Fruit fly (Drosophila melanogaster) whole organism, embryonic: ENCODE data around the gene HHEX.
A peak's percentile ranks its signal among the peaks of the same experiment; 100 is the strongest.

Source experiments
- Atf-2 ChIP-seq: fragments of 200-800 bp; sonication (Bioruptor generic); optimal IDR thresholded peaks from 2 replicates; lab custom pipeline; 2016; ENCODE audit warnings: missing biosample characterization, missing genetic modification characterization
- Bgb ChIP-seq: fragments of 200-800 bp; sonication (Bioruptor generic); IDR thresholded peaks from 2 replicates; pipeline ENCODE4 v1.3.6; 2022; ENCODE audit warnings: missing biosample characterization, missing genetic modification characterization; ENCODE audit not compliant: partially characterized antibody
- CG10321 ChIP-seq: fragments of 200-800 bp; sonication (Bioruptor generic); IDR thresholded peaks from 2 replicates; pipeline ENCODE4 v1.3.6; 2022; ENCODE audit warnings: missing biosample characterization, missing genetic modification characterization
- CG10543 ChIP-seq: fragments of 200-800 bp; sonication (Bioruptor generic); optimal IDR thresholded peaks from 3 replicates; lab custom pipeline; 2017; ENCODE audit warnings: missing biosample characterization, mild to moderate bottlenecking, missing genetic modification characterization, moderate library complexity
- CG10979 ChIP-seq: fragments of 200-800 bp; sonication (Bioruptor generic); optimal IDR thresholded peaks from 2 replicates; lab custom pipeline; 2018; ENCODE audit warnings: missing biosample characterization, mild to moderate bottlenecking, missing genetic modification characterization, moderate library complexity
- CG11093 ChIP-seq: fragments of 200-800 bp; sonication (Bioruptor generic); IDR thresholded peaks from 3 replicates; pipeline ENCODE4 v1.3.6; 2022; ENCODE audit warnings: missing biosample characterization, missing genetic modification characterization
- CG12104 ChIP-seq: fragments of 200-800 bp; sonication (Bioruptor generic); optimal IDR thresholded peaks from 3 replicates; lab custom pipeline; 2016; ENCODE audit warnings: missing biosample characterization, missing genetic modification characterization
- CG12942 ChIP-seq: fragments of 200-800 bp; sonication (Bioruptor generic); optimal IDR thresholded peaks from 3 replicates; lab custom pipeline; 2016; ENCODE audit warnings: missing biosample characterization, missing genetic modification characterization
- CG15073 ChIP-seq: fragments of 200-800 bp; sonication (Bioruptor generic); optimal IDR thresholded peaks from 2 replicates; lab custom pipeline; 2016; ENCODE audit warnings: missing biosample characterization, missing genetic modification characterization
- CG15696 ChIP-seq: fragments of 200-800 bp; sonication (Bioruptor generic); optimal IDR thresholded peaks from 2 replicates; lab custom pipeline; 2019; ENCODE audit warnings: missing biosample characterization, mild to moderate bottlenecking, missing genetic modification characterization, moderate library complexity
- CG1832 ChIP-seq: fragments of 200-800 bp; sonication (Bioruptor generic); optimal IDR thresholded peaks from 2 replicates; lab custom pipeline; 2017; ENCODE audit warnings: missing biosample characterization, mild to moderate bottlenecking, missing genetic modification characterization, inconsistent platforms
- CG18764 ChIP-seq: fragments of 200-800 bp; sonication (Bioruptor generic); optimal IDR thresholded peaks from 3 replicates; lab custom pipeline; 2016; ENCODE audit warnings: missing biosample characterization, missing genetic modification characterization
- CG31365 ChIP-seq: fragments of 200-800 bp; sonication (Bioruptor generic); optimal IDR thresholded peaks from 2 replicates; lab custom pipeline; 2018; ENCODE audit warnings: missing biosample characterization, mild to moderate bottlenecking, missing genetic modification characterization
- CG3407 ChIP-seq: fragments of 200-800 bp; sonication (Bioruptor generic); optimal IDR thresholded peaks from 2 replicates; lab custom pipeline; 2018; ENCODE audit warnings: missing biosample characterization, mild to moderate bottlenecking, missing genetic modification characterization
- CG43689 ChIP-seq: fragments of 200-800 bp; sonication (Bioruptor generic); IDR thresholded peaks from 2 replicates; pipeline ENCODE4 v1.3.6; 2022; ENCODE audit warnings: missing biosample characterization, missing genetic modification characterization
- CG8388 ChIP-seq: fragments of 200-800 bp; sonication (Bioruptor generic); optimal IDR thresholded peaks from 2 replicates; lab custom pipeline; 2019; ENCODE audit warnings: missing biosample characterization, mild to moderate bottlenecking, missing genetic modification characterization, moderate library complexity
- CkIIα-i1 ChIP-seq: fragments of 200-800 bp; sonication (Bioruptor generic); IDR thresholded peaks from 2 replicates; pipeline ENCODE4 v1.3.6; 2022; ENCODE audit warnings: missing biosample characterization, missing genetic modification characterization
- CoRest ChIP-seq: fragments of 200-800 bp; sonication (Bioruptor generic); optimal IDR thresholded peaks from 3 replicates; lab custom pipeline; 2018; ENCODE audit warnings: missing biosample characterization, mild to moderate bottlenecking, missing genetic modification characterization, moderate library complexity
- D ChIP-seq, 2 experiments: fragments of 200-800 bp in 1 of 2; fragments of >200 bp in 1 of 2; sonication (Bioruptor generic) in 1 of 2; optimal IDR thresholded peaks; 2 replicates in 1 of 2; 3 replicates in 1 of 2; lab custom pipeline; 2017; ENCODE audit warnings: mild to moderate bottlenecking in 1 of 2, missing biosample characterization in 1 of 2, missing genetic modification characterization in 1 of 2, missing genetic modification reagents in 1 of 2
- Fer2 ChIP-seq: fragments of 200-800 bp; sonication (Bioruptor generic); optimal IDR thresholded peaks from 2 replicates; lab custom pipeline; 2018; ENCODE audit warnings: missing biosample characterization, mild to moderate bottlenecking, missing genetic modification characterization, moderate library complexity
- Lpt ChIP-seq: fragments of >200 bp; optimal IDR thresholded peaks from 2 replicates; lab custom pipeline; 2018; ENCODE audit warnings: missing biosample characterization, missing genetic modification characterization
- Oaz ChIP-seq: fragments of 200-800 bp; sonication (Bioruptor generic); IDR thresholded peaks from 2 replicates; pipeline ENCODE4 v1.3.6; 2022; ENCODE audit warnings: missing biosample characterization, missing genetic modification characterization
- Ravus ChIP-seq: fragments of 200-800 bp; sonication (Bioruptor generic); IDR thresholded peaks from 2 replicates; pipeline ENCODE4 v1.3.6; 2022; ENCODE audit warnings: missing biosample characterization, missing genetic modification characterization
- Rfx ChIP-seq: fragments of 200-800 bp; sonication (Bioruptor generic); IDR thresholded peaks from 2 replicates; pipeline ENCODE4 v1.3.6; 2022; ENCODE audit warnings: missing biosample characterization, missing genetic modification characterization
- Sry-δ ChIP-seq: fragments of 200-800 bp; sonication (Bioruptor generic); optimal IDR thresholded peaks from 2 replicates; lab custom pipeline; 2016; ENCODE audit warnings: missing biosample characterization, missing genetic modification characterization
- Taf1 ChIP-seq: fragments of 200-800 bp; sonication (Bioruptor generic); IDR thresholded peaks from 2 replicates; pipeline ENCODE4 v1.3.6; 2022; ENCODE audit warnings: missing biosample characterization, missing genetic modification characterization
- Xbp1 ChIP-seq: fragments of 200-800 bp; sonication (Bioruptor generic); optimal IDR thresholded peaks from 3 replicates; lab custom pipeline; 2016; ENCODE audit warnings: missing biosample characterization, mild to moderate bottlenecking, missing genetic modification characterization
- bcd ChIP-seq: fragments of 200-800 bp; sonication (Bioruptor generic); optimal IDR thresholded peaks from 2 replicates; lab custom pipeline; 2017; ENCODE audit warnings: missing biosample characterization, mild to moderate bottlenecking, missing genetic modification characterization
- dm ChIP-seq: fragments of 200-800 bp; sonication (Bioruptor generic); optimal IDR thresholded peaks from 3 replicates; lab custom pipeline; 2016; ENCODE audit warnings: missing biosample characterization, missing genetic modification characterization
- fd96Cb ChIP-seq: fragments of 200-800 bp; sonication (Bioruptor generic); optimal IDR thresholded peaks from 2 replicates; lab custom pipeline; 2018; ENCODE audit warnings: missing biosample characterization, mild to moderate bottlenecking, missing genetic modification characterization, moderate library complexity
- gem ChIP-seq: fragments of 200-800 bp; sonication (Bioruptor generic); optimal IDR thresholded peaks from 2 replicates; lab custom pipeline; 2019; ENCODE audit warnings: missing biosample characterization, mild to moderate bottlenecking, missing genetic modification characterization, moderate library complexity
- gfzf ChIP-seq: fragments of 200-800 bp; sonication (Bioruptor generic); optimal IDR thresholded peaks from 2 replicates; lab custom pipeline; 2016; ENCODE audit warnings: missing biosample characterization, mild to moderate bottlenecking, missing genetic modification characterization, moderate library complexity
- hth ChIP-seq: fragments of >200 bp; optimal IDR thresholded peaks from 2 replicates; lab custom pipeline; 2017; ENCODE audit warnings: inconsistent platforms
- ind ChIP-seq: fragments of 200-800 bp; sonication (Bioruptor generic); optimal IDR thresholded peaks from 3 replicates; lab custom pipeline; 2016; ENCODE audit warnings: missing biosample characterization, missing genetic modification characterization
- insv ChIP-seq, 2 experiments: fragments of 200-800 bp; sonication (Bioruptor generic); optimal IDR thresholded peaks; 3 replicates each; lab custom pipeline; 2016 to 2018; ENCODE audit warnings: missing biosample characterization in 2 of 2, missing genetic modification characterization in 2 of 2
- inv ChIP-seq: fragments of 200-800 bp; sonication (Bioruptor generic); IDR thresholded peaks from 2 replicates; pipeline ENCODE4 v1.3.6; 2022; ENCODE audit warnings: missing biosample characterization, missing genetic modification characterization; ENCODE audit not compliant: partially characterized antibody
- lola ChIP-seq, 3 experiments: fragments of >200 bp in 2 of 3; fragments of 200-800 bp in 1 of 3; sonication (Bioruptor generic) in 1 of 3; optimal IDR thresholded peaks; 2 replicates each; lab custom pipeline; 2017 to 2019; ENCODE audit warnings: missing biosample characterization in 3 of 3, missing genetic modification characterization in 3 of 3, mild to moderate bottlenecking in 1 of 3, moderate library complexity in 1 of 3
- luna ChIP-seq: fragments of 200-800 bp; sonication (Bioruptor generic); optimal IDR thresholded peaks from 2 replicates; lab custom pipeline; 2016; ENCODE audit warnings: missing biosample characterization, missing genetic modification characterization
- nmo ChIP-seq: fragments of 200-800 bp; sonication (Bioruptor generic); optimal IDR thresholded peaks from 2 replicates; lab custom pipeline; 2018; ENCODE audit warnings: missing biosample characterization, mild to moderate bottlenecking, missing genetic modification characterization, moderate library complexity
- prd ChIP-seq, 3 experiments: fragments of >200 bp in 2 of 3; fragments of 200-800 bp in 1 of 3; sonication (Bioruptor generic) in 1 of 3; optimal IDR thresholded peaks in 2 of 3; IDR thresholded peaks in 1 of 3; 2 replicates in 2 of 3; 3 replicates in 1 of 3; pipeline versions ENCODE4 v1.3.6 to Lab custom; 2017 to 2022; ENCODE audit warnings: missing biosample characterization in 1 of 3, missing genetic modification characterization in 1 of 3
- scrt ChIP-seq: fragments of 200-800 bp; sonication (Bioruptor generic); optimal IDR thresholded peaks from 2 replicates; lab custom pipeline; 2018; ENCODE audit warnings: missing biosample characterization, mild to moderate bottlenecking, missing genetic modification characterization, moderate library complexity
- ssp ChIP-seq: fragments of 200-800 bp; sonication (Bioruptor generic); IDR thresholded peaks from 2 replicates; pipeline ENCODE4 v1.3.6; 2022; ENCODE audit warnings: missing biosample characterization, missing genetic modification characterization
- ttk ChIP-seq: fragments of 200-800 bp; sonication (Bioruptor generic); IDR thresholded peaks from 2 replicates; pipeline ENCODE4 v2.1.2; 2022; ENCODE audit warnings: missing biosample characterization, missing genetic modification characterization
- twi ChIP-seq: fragments of 200-800 bp; optimal IDR thresholded peaks from 2 replicates; lab custom pipeline; 2019; ENCODE audit warnings: missing biosample characterization, mild to moderate bottlenecking, missing genetic modification characterization, moderate library complexity
- wek ChIP-seq: fragments of 200-800 bp; sonication (Bioruptor generic); optimal IDR thresholded peaks from 3 replicates; lab custom pipeline; 2018; ENCODE audit warnings: missing biosample characterization, mild to moderate bottlenecking, missing genetic modification characterization, moderate library complexity
- z ChIP-seq: fragments of 200-800 bp; sonication (Bioruptor generic); IDR thresholded peaks from 3 replicates; pipeline ENCODE4 v1.3.6; 2022; ENCODE audit warnings: missing biosample characterization, missing genetic modification characterization
- zen2 ChIP-seq: fragments of 200-800 bp; sonication (Bioruptor generic); IDR thresholded peaks from 3 replicates; pipeline ENCODE4 v1.3.6; 2022; ENCODE audit warnings: missing biosample characterization, missing genetic modification characterization; ENCODE audit not compliant: partially characterized antibody
- zfh2 ChIP-seq: fragments of 200-800 bp; sonication (Bioruptor generic); optimal IDR thresholded peaks from 2 replicates; lab custom pipeline; 2016; ENCODE audit warnings: missing biosample characterization, missing genetic modification characterization

Gene HHEX

DNA sequence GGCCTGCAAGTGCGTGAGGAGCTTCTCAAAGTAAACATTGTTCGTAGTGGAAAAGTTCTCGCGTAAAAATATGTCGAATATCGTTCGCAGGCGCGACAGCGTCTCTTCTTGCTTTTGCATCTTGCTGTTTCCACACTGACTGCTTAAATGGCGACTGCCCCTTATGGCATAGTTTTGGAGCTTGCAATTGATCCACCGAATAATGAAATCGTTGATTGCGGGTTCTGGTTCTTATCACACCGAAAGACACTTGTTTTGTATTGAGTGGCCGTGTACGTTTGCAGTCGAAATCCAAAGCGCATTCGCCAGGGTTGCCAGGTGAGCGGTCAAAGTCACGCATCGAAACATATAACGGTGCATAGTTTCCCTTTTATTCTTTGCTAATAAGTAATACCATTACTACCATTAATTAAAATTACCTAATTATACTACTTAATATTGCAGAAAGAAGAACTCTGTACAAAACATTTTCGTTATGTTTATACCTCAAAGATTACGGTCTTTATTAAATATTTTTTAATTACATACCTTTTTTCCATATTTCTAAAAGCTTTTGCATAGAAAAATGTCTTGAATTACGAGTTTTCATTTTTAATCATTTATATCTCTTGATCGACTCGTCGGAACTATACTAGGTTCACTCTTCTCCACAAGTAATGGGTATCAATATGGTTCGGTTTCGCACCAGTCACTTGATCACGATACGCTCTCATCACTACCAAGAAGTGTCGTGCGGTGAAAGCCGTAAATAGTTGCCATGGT lies 20.9 kb upstream of the HHEX start, which contains the start of the genes CG7044 and Tbc1d22 (continued):
- TF ChIP-seq insv (GFP tag; optimal IDR thresholded peaks at IDR 0.05; lab: Kevin White, UChicago) (no peak), zen2 (GFP tag; lab: Robert Waterston, UW) (no peak; the same call in 2 of the 3 replicates), gem (tag; lab: Kevin White, UChicago) (peak; percentile 66), CG3407 (GFP tag; lab: Kevin White, UChicago) (no peak), nmo (GFP tag; lab: Kevin White, UChicago) (peak; percentile 77), scrt (GFP tag; lab: Kevin White, UChicago) (no peak), twi (peak; percentile 22), Ravus (no peak), CG31365 (tag; lab: Kevin White, UChicago) (no peak), CG12942 (GFP tag; lab: Kevin White, UChicago) (peak; percentile 56), zfh2 (peak; percentile 70), wek (GFP tag; lab: Kevin White, UChicago) (no peak), Lpt (GFP tag; lab: Kevin White, UChicago) (no peak), CG15073 (GFP tag; lab: Kevin White, UChicago) (no peak), CG1832 (GFP tag; lab: Kevin White, UChicago) (no peak), CG8388 (GFP tag; lab: Kevin White, UChicago) (peak; percentile 10), CG10321 (GFP tag; lab: Robert Waterston, UW) (no peak), CG10543 (GFP tag; lab: Kevin White, UChicago) (no peak), Rfx (peak; percentile 44; the same call in 1 of the 2 replicates), Sry-δ (peak; percentile 59), Fer2 (tag; lab: Kevin White, UChicago) (no peak), dm (GFP tag; lab: Kevin White, UChicago) (no peak), ind (GFP tag; lab: Kevin White, UChicago) (peak; percentile 48), inv (GFP tag; lab: Robert Waterston, UW) (peak; percentile 38; the same call in 1 of the 2 replicates), ssp (GFP tag; lab: Robert Waterston, UW) (0 out of 2 replicates have a peak, but pooled peaks have one; percentile 16), fd96Cb (tag; lab: Kevin White, UChicago) (no peak), CkIIα-i1 (GFP tag; lab: Robert Waterston, UW) (no peak), hth (lab: Kevin White, UChicago) (no peak), CoRest (tag; lab: Kevin White, UChicago) (peak; percentile 82), luna (no peak), CG18764 (GFP tag; lab: Kevin White, UChicago) (no peak), CG11093 (no peak), Atf-2 (GFP tag; lab: Kevin White, UChicago) (no peak), Xbp1 (GFP tag; lab: Kevin White, UChicago) (peak; percentile 71), z (GFP tag; lab: Robert Waterston, UW) (no peak), CG12104 (peak; percentile 40), Bgb (GFP tag; lab: Robert Waterston, UW) (peak; percentile 27; the same call in 1 of the 2 replicates), D (optimal IDR thresholded peaks at IDR 0.05; lab: Kevin White, UChicago) (no peak), D (GFP tag; optimal IDR thresholded peaks at IDR 0.05; lab: Kevin White, UChicago) (no peak), CG15696 (peak; percentile 49), ttk (GFP tag; lab: Robert Waterston, UW) (no peak; the same call in 1 of the 2 replicates), prd (optimal IDR thresholded peaks at IDR 0.05; lab: Kevin White, UChicago) (no peak), prd (GFP tag; IDR thresholded peaks at IDR 0.05; lab: Robert Waterston, UW) (peak; percentile 57; the same call in 2 of the 3 replicates), Taf1 (GFP tag; lab: Robert Waterston, UW) (no peak), Oaz (GFP tag; lab: Robert Waterston, UW) (no peak), CG10979 (peak; percentile 24), lola (GFP tag; optimal IDR thresholded peaks at IDR 0.05; lab: Kevin White, UChicago) (peak in 1 of 3 experiments; percentile 72), gfzf (GFP tag; lab: Kevin White, UChicago) (peak; percentile 75), CG43689 (GFP tag; lab: Robert Waterston, UW) (no peak), bcd (GFP tag; lab: Kevin White, UChicago) (peak; percentile 51)
